Worm (Caenorhabditis elegans) whole organism, L2 larva: ENCODE measurements around the gene F53F1.2.

Experiments
- C34F6.9 ChIP-seq: fragments of 150-350 bp; optimal IDR thresholded peaks from 2 replicates; lab custom pipeline; 2014; ENCODE audit warnings: missing biosample characterization, missing genetic modification characterization
- F13H6.1 ChIP-seq: sonication (generic microtip); optimal IDR thresholded peaks from 2 replicates; lab custom pipeline; 2016; ENCODE audit warnings: missing genetic modification characterization, missing compliant biosample characterization
- R02D3.7 ChIP-seq: fragments of 150-350 bp; optimal IDR thresholded peaks from 2 replicates; lab custom pipeline; 2014; ENCODE audit warnings: missing biosample characterization, missing genetic modification characterization
- Y55F3AM.14 ChIP-seq: fragments of 200-800 bp; sonication (Bioruptor generic); optimal IDR thresholded peaks from 2 replicates; lab custom pipeline; 2018; ENCODE audit warnings: mild to moderate bottlenecking, missing genetic modification characterization, missing compliant biosample characterization
- alr-1 ChIP-seq: fragments of 150-350 bp; optimal IDR thresholded peaks from 2 replicates; lab custom pipeline; 2014; ENCODE audit warnings: missing biosample characterization, missing genetic modification characterization
- ama-1 ChIP-seq: fragments of 150-350 bp; optimal IDR thresholded peaks from 2 replicates; lab custom pipeline; 2018; ENCODE audit warnings: inconsistent platforms
- blmp-1 ChIP-seq: sonication (generic microtip); optimal IDR thresholded peaks from 2 replicates; lab custom pipeline; 2017; ENCODE audit warnings: missing genetic modification characterization, mild to moderate bottlenecking, missing compliant biosample characterization, antibody characterized with exemption, moderate library complexity; ENCODE audit not compliant: insufficient read depth
- ceh-82 ChIP-seq: fragments of 150-350 bp; optimal IDR thresholded peaks from 2 replicates; lab custom pipeline; 2014; ENCODE audit warnings: missing biosample characterization, missing genetic modification characterization
- dmd-4 ChIP-seq: sonication (generic microtip); optimal IDR thresholded peaks from 2 replicates; lab custom pipeline; 2017; ENCODE audit warnings: missing biosample characterization, missing genetic modification characterization
- egl-27 ChIP-seq: sonication (generic microtip); optimal IDR thresholded peaks from 3 replicates; lab custom pipeline; 2017; ENCODE audit warnings: missing biosample characterization, missing genetic modification reagents, missing genetic modification characterization
- fos-1 ChIP-seq: fragments of 150-350 bp; optimal IDR thresholded peaks from 2 replicates; lab custom pipeline; 2014; ENCODE audit warnings: missing biosample characterization, missing genetic modification characterization
- gmeb-1 ChIP-seq: fragments of 150-350 bp; optimal IDR thresholded peaks from 2 replicates; lab custom pipeline; 2014; ENCODE audit warnings: missing biosample characterization, missing genetic modification characterization
- lin-39 ChIP-seq: fragments of 150-350 bp; optimal IDR thresholded peaks from 2 replicates; lab custom pipeline; 2014; ENCODE audit warnings: missing biosample characterization, missing genetic modification reagents, missing genetic modification characterization
- lsy-2 ChIP-seq, 2 experiments: fragments of 150-350 bp in 1 of 2; sonication (generic microtip) in 1 of 2; optimal IDR thresholded peaks; 2 replicates each; lab custom pipeline; 2014 to 2017; ENCODE audit warnings: missing biosample characterization in 2 of 2, missing genetic modification characterization in 2 of 2
- mab-5 ChIP-seq: fragments of 150-350 bp; optimal IDR thresholded peaks from 2 replicates; lab custom pipeline; 2014; ENCODE audit warnings: missing biosample characterization, missing genetic modification characterization
- mbf-1 ChIP-seq: sonication (generic microtip); optimal IDR thresholded peaks from 2 replicates; lab custom pipeline; 2017; ENCODE audit warnings: missing biosample characterization, missing genetic modification characterization
- nhr-10 ChIP-seq: sonication (generic microtip); optimal IDR thresholded peaks from 2 replicates; lab custom pipeline; 2017; ENCODE audit warnings: missing biosample characterization, missing genetic modification characterization
- nhr-11 ChIP-seq: fragments of 150-350 bp; optimal IDR thresholded peaks from 2 replicates; lab custom pipeline; 2014; ENCODE audit warnings: missing biosample characterization, missing genetic modification characterization
- nhr-12 ChIP-seq: fragments of 150-350 bp; optimal IDR thresholded peaks from 2 replicates; lab custom pipeline; 2014; ENCODE audit warnings: missing biosample characterization, missing genetic modification characterization
- nhr-21 ChIP-seq: fragments of 150-350 bp; optimal IDR thresholded peaks from 2 replicates; lab custom pipeline; 2014; ENCODE audit warnings: missing biosample characterization, missing genetic modification characterization
- nhr-23 ChIP-seq: fragments of 150-350 bp; optimal IDR thresholded peaks from 2 replicates; lab custom pipeline; 2014; ENCODE audit warnings: missing biosample characterization, missing genetic modification reagents, missing genetic modification characterization
- nhr-25 ChIP-seq: fragments of 150-350 bp; sonication (generic microtip); optimal IDR thresholded peaks from 3 replicates; lab custom pipeline; 2014; ENCODE audit warnings: missing biosample characterization, missing genetic modification characterization
- nhr-77 ChIP-seq: fragments of 150-350 bp; optimal IDR thresholded peaks from 2 replicates; lab custom pipeline; 2014; ENCODE audit warnings: missing biosample characterization, missing genetic modification characterization
- peb-1 ChIP-seq: fragments of 150-350 bp; optimal IDR thresholded peaks from 2 replicates; lab custom pipeline; 2014; ENCODE audit warnings: missing biosample characterization, missing genetic modification characterization
- sem-4 ChIP-seq: fragments of 150-350 bp; optimal IDR thresholded peaks from 2 replicates; lab custom pipeline; 2014; ENCODE audit warnings: missing biosample characterization, missing genetic modification reagents, missing genetic modification characterization
- skn-1 ChIP-seq: sonication (generic microtip); optimal IDR thresholded peaks from 2 replicates; lab custom pipeline; 2017; ENCODE audit warnings: missing biosample characterization, missing genetic modification characterization
- sma-9 ChIP-seq, 2 experiments: fragments of 150-350 bp in 1 of 2; sonication (generic microtip) in 1 of 2; optimal IDR thresholded peaks; 2 replicates each; lab custom pipeline; 2014 to 2016; ENCODE audit warnings: missing genetic modification characterization in 2 of 2, mild to moderate bottlenecking in 1 of 2, missing biosample characterization in 1 of 2, missing compliant biosample characterization in 1 of 2, missing genetic modification reagents in 1 of 2, moderate library complexity in 1 of 2
- unc-39 ChIP-seq: fragments of 150-350 bp; optimal IDR thresholded peaks from 2 replicates; lab custom pipeline; 2014; ENCODE audit warnings: missing biosample characterization, missing genetic modification characterization
- unc-55 ChIP-seq: fragments of 150-350 bp; sonication (generic microtip); optimal IDR thresholded peaks from 3 replicates; lab custom pipeline; 2014; ENCODE audit warnings: missing biosample characterization, missing genetic modification reagents, missing genetic modification characterization
- unc-62 ChIP-seq: fragments of 150-350 bp; optimal IDR thresholded peaks from 2 replicates; lab custom pipeline; 2014; ENCODE audit warnings: missing biosample characterization, missing genetic modification reagents, missing genetic modification characterization
- zag-1 ChIP-seq: fragments of 150-350 bp; optimal IDR thresholded peaks from 2 replicates; lab custom pipeline; 2014; ENCODE audit warnings: missing biosample characterization, missing genetic modification characterization
- ztf-1 ChIP-seq: fragments of 200-800 bp; sonication (Bioruptor generic); conservative IDR thresholded peaks from 2 replicates; pipeline ENCODE4 v1.3.6; 2022; ENCODE audit warnings: missing genetic modification characterization, missing compliant biosample characterization
- ztf-4 ChIP-seq: fragments of 150-350 bp; optimal IDR thresholded peaks from 2 replicates; lab custom pipeline; 2014; ENCODE audit warnings: missing biosample characterization, missing genetic modification characterization

The F53F1.2 gene

ce11 chrV:13413301-13413700, 6.7 kb downstream of the F53F1.2 start (continued):
- TF ChIP-seq gmeb-1 (tag; lab: Kevin White, UChicago), result no peak

DNA sequence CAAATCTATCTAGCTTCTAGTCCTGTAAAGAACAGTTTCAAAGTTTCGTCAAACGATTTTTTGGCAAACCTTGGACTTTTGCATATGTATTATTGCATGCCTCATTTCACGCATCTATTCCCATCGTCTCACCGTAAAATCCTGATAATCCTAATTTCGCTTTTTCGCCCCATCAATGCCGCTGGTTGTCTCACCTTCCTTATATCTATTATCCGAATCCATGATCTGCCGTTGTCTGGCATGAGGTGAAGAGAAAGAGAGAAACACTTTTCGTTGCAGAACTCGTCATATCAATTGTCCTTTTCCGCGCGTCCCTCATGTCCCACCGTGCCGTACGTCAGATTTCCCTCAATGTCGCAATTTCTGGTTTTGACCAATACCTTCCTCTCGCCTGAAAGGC, 8.0 kb downstream of the F53F1.2 start, which contains the start of gene cut-2:
Gene cut-2, plus strand, starts transcription at position 365 of the 400 bp plus-strand sequence.
- TF ChIP-seq F13H6.1 (tag; lab: Kevin White, UChicago) (no peak), dmd-4 (tag; lab: Kevin White, UChicago) (no peak), mbf-1 (tag; lab: Kevin White, UChicago) (no peak), peb-1 (tag; lab: Kevin White, UChicago) (peak; percentile 24)

ce11 chrV:13415462-13415861, 8.8 kb downstream of the F53F1.2 start:
- TF ChIP-seq unc-62 (GFP tag; lab: Kevin White, UChicago) (no peak), C34F6.9 (tag; lab: Kevin White, UChicago) (no peak), mab-5 (tag; lab: Kevin White, UChicago) (no peak), R02D3.7 (no peak), peb-1 (tag; lab: Kevin White, UChicago) (no peak), lin-39 (tag; lab: Kevin White, UChicago) (no peak), mbf-1 (tag; lab: Kevin White, UChicago) (no peak), ztf-4 (tag; lab: Kevin White, UChicago) (no peak), nhr-77 (tag; lab: Kevin White, UChicago) (no peak), lsy-2 (tag; optimal IDR thresholded peaks at IDR 0.05; lab: Kevin White, UChicago) (no peak), ztf-1 (GFP tag; lab: Robert Waterston, UW) (no peak), nhr-23 (tag; lab: Kevin White, UChicago) (no peak), sem-4 (tag; lab: Kevin White, UChicago) (no peak), nhr-21 (no peak), nhr-12 (tag; lab: Kevin White, UChicago) (no peak), ama-1 (lab: Kevin White, UChicago) (no peak), skn-1 (no peak), egl-27 (tag; lab: Kevin White, UChicago) (no peak), blmp-1 (tag; lab: Kevin White, UChicago) (no peak)

DNA sequence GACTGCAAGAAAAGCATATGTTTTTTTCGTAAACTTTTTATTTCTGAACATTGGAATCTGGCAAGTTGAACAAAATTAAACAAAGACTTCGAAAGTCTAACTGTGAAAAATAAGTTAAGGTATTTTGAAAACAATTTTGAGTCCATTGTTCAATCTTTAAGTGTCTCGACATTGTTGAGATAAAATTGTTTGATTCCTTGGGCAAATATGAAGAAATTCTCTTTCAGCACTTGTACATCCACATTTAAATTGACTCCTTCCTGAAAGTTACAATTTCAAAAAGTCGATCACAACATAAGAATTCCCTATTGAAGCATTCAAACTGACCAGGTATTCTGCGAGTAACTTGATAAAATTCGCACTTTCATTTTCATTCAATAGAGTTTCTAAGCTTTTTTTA, 9.5 kb downstream of the F53F1.2 start:
- TF ChIP-seq nhr-25 (tag; lab: Kevin White, UChicago) (peak; percentile 9), unc-55 (GFP tag; lab: Kevin White, UChicago) (no peak), ztf-1 (GFP tag; lab: Robert Waterston, UW) (no peak), fos-1 (tag; lab: Kevin White, UChicago) (no peak)

DNA sequence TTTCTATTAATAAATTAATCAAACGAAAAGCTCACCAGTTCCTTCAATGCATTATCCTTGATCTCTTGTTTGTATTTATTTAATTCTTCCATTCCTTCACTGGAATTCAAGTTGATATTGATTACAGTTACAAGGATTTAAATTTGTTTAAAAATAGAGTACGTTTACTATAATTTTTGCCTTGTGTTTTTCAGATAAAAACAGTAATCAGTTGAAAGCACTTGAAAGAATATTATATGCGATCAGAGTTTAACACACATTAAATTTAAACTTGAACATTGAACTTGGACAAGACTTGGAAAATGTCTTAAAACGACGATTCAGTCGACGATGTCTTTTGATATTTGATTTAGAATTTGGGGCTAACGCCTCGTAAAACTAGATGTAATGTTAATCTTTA, 10.9 kb downstream of the F53F1.2 start, which contains the start of gene F53F1.6:
Gene F53F1.6, minus strand, starts transcription at position 101 of the 400 bp plus-strand sequence.
- TF ChIP-seq lin-39 (tag; lab: Kevin White, UChicago) (no peak), blmp-1 (tag; lab: Kevin White, UChicago) (no peak), Y55F3AM.14 (no peak), gmeb-1 (tag; lab: Kevin White, UChicago) (no peak)

DNA sequence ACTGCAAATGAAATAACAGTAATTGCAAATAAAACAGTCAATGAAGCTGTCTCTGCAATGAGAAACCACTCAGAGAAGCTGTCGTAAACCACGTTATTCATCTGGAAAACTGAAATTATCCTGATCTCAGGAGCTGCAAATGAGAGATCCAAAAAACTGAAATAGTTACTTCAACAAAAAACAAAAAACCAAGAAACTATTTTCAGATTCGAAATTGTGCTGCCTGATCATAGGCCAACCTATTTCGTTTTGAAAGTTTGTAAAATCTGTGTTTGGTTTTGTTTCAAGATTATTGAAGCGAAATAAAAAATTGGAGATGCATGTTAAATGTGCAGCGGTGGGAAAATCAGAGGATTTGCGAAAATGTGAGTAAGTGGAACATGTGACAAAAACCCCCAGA, 14.0 kb downstream of the F53F1.2 start, which contains the start of gene srv-8:
Gene srv-8, minus strand, starts transcription at position 101 of the 400 bp plus-strand sequence.
- TF ChIP-seq gmeb-1 (tag; lab: Kevin White, UChicago) (no peak), ceh-82 (tag; lab: Kevin White, UChicago) (no peak), R02D3.7 (no peak), sma-9 (GFP tag; optimal IDR thresholded peaks at IDR 0.05; lab: Kevin White, UChicago) (no peak), sma-9 (tag; optimal IDR thresholded peaks at IDR 0.05; lab: Kevin White, UChicago) (no peak), blmp-1 (tag; lab: Kevin White, UChicago) (no peak), unc-39 (no peak), alr-1 (tag; lab: Kevin White, UChicago) (no peak), dmd-4 (tag; lab: Kevin White, UChicago) (no peak), zag-1 (tag; lab: Kevin White, UChicago) (no peak), ztf-1 (GFP tag; lab: Robert Waterston, UW) (no peak), nhr-10 (tag; lab: Kevin White, UChicago) (no peak), nhr-11 (no peak), unc-62 (GFP tag; lab: Kevin White, UChicago) (no peak)
